Fruit fly (Drosophila melanogaster) whole organism, embryonic: Measurements from ENCODE around the gene CG10068.

Experiments used
- CG12299 ChIP-seq: fragments of 200-800 bp; sonication (Bioruptor generic); optimal IDR thresholded peaks from 2 replicates; lab custom pipeline; 2018; ENCODE audit warnings: missing biosample characterization, mild to moderate bottlenecking, missing genetic modification characterization
- CG12942 ChIP-seq: fragments of 200-800 bp; sonication (Bioruptor generic); optimal IDR thresholded peaks from 3 replicates; lab custom pipeline; 2016; ENCODE audit warnings: missing biosample characterization, missing genetic modification characterization
- CG14667 ChIP-seq: fragments of 200-800 bp; sonication (Bioruptor generic); IDR thresholded peaks from 2 replicates; pipeline ENCODE4 v1.3.6; 2022; ENCODE audit warnings: missing biosample characterization, missing genetic modification characterization
- CG17802 ChIP-seq: fragments of 200-800 bp; sonication (Bioruptor generic); optimal IDR thresholded peaks from 2 replicates; lab custom pipeline; 2018; ENCODE audit warnings: missing biosample characterization, mild to moderate bottlenecking, missing genetic modification characterization, moderate library complexity
- CG18262 ChIP-seq: fragments of 200-800 bp; optimal IDR thresholded peaks from 3 replicates; lab custom pipeline; 2019; ENCODE audit warnings: missing biosample characterization, mild to moderate bottlenecking, missing genetic modification characterization, moderate library complexity
- CG18599 ChIP-seq: fragments of 200-800 bp; sonication (Bioruptor generic); optimal IDR thresholded peaks from 3 replicates; lab custom pipeline; 2017; ENCODE audit warnings: missing biosample characterization, missing genetic modification characterization, mild to moderate bottlenecking, moderate library complexity, missing genetic modification reagents
- CG2889 ChIP-seq: fragments of 200-800 bp; sonication (Bioruptor generic); IDR thresholded peaks from 3 replicates; pipeline ENCODE4 v1.3.6; 2022; ENCODE audit warnings: missing biosample characterization, missing genetic modification characterization
- CG32772 ChIP-seq: fragments of 200-800 bp; sonication (Bioruptor generic); IDR thresholded peaks from 2 replicates; pipeline ENCODE4 v1.3.6; 2022; ENCODE audit warnings: missing biosample characterization, missing genetic modification characterization
- CG4360 ChIP-seq: fragments of 200-800 bp; sonication (Bioruptor generic); IDR thresholded peaks from 2 replicates; pipeline ENCODE4 v1.3.6; 2022; ENCODE audit warnings: missing biosample characterization, missing genetic modification characterization
- CG4617 ChIP-seq: fragments of 200-800 bp; sonication (Bioruptor generic); optimal IDR thresholded peaks from 3 replicates; lab custom pipeline; 2016; ENCODE audit warnings: missing biosample characterization, missing genetic modification characterization, borderline replicate concordance
- CG4707 ChIP-seq: fragments of 200-800 bp; sonication (Bioruptor generic); optimal IDR thresholded peaks from 2 replicates; lab custom pipeline; 2018; ENCODE audit warnings: missing biosample characterization, mild to moderate bottlenecking, missing genetic modification characterization, moderate library complexity
- CG7271 ChIP-seq: fragments of 200-800 bp; sonication (Bioruptor generic); optimal IDR thresholded peaks from 2 replicates; lab custom pipeline; 2018; ENCODE audit warnings: missing biosample characterization, mild to moderate bottlenecking, missing genetic modification characterization, moderate library complexity
- CG9932 ChIP-seq: fragments of 200-800 bp; sonication (Bioruptor generic); IDR thresholded peaks from 2 replicates; pipeline ENCODE4 v1.3.6; 2022; ENCODE audit warnings: missing biosample characterization, missing genetic modification characterization
- CkIIα-i1 ChIP-seq: fragments of 200-800 bp; sonication (Bioruptor generic); IDR thresholded peaks from 2 replicates; pipeline ENCODE4 v1.3.6; 2022; ENCODE audit warnings: missing biosample characterization, missing genetic modification characterization
- Doc2 ChIP-seq: fragments of 200-800 bp; sonication (Bioruptor generic); IDR thresholded peaks from 2 replicates; pipeline ENCODE4 v1.3.6; 2022; ENCODE audit warnings: missing biosample characterization, missing genetic modification characterization
- Ets65A ChIP-seq: fragments of 200-800 bp; sonication (Bioruptor generic); peaks from one replicate; lab custom pipeline; 2016; ENCODE audit warnings: missing biosample characterization, missing genetic modification characterization
- Hand ChIP-seq: fragments of 200-800 bp; sonication (Bioruptor generic); optimal IDR thresholded peaks from 2 replicates; lab custom pipeline; 2017; ENCODE audit warnings: mild to moderate bottlenecking, missing biosample characterization, missing genetic modification reagents, missing genetic modification characterization
- HmgD ChIP-seq: fragments of 200-800 bp; sonication (Bioruptor generic); optimal IDR thresholded peaks from 3 replicates; lab custom pipeline; 2016; ENCODE audit warnings: missing biosample characterization, missing genetic modification characterization
- MBD-R2 ChIP-seq: fragments of 200-800 bp; sonication (Bioruptor generic); IDR thresholded peaks from 2 replicates; pipeline ENCODE4 v1.3.6; 2022; ENCODE audit warnings: missing biosample characterization, missing genetic modification characterization
- Med ChIP-seq: fragments of 200-800 bp; sonication (Bioruptor generic); peaks from one replicate; lab custom pipeline; 2016; ENCODE audit warnings: missing biosample characterization, missing genetic modification characterization, mild to moderate bottlenecking, inconsistent platforms, moderate library complexity
- PHDP ChIP-seq: fragments of 200-800 bp; sonication (Bioruptor generic); optimal IDR thresholded peaks from 3 replicates; lab custom pipeline; 2018; ENCODE audit warnings: missing biosample characterization, mild to moderate bottlenecking, missing genetic modification characterization, moderate library complexity
- Ravus ChIP-seq: fragments of 200-800 bp; sonication (Bioruptor generic); IDR thresholded peaks from 2 replicates; pipeline ENCODE4 v1.3.6; 2022; ENCODE audit warnings: missing biosample characterization, missing genetic modification characterization
- Sox102F ChIP-seq: fragments of 200-800 bp; sonication (Bioruptor generic); optimal IDR thresholded peaks from 2 replicates; lab custom pipeline; 2018; ENCODE audit warnings: missing biosample characterization, mild to moderate bottlenecking, missing genetic modification characterization, moderate library complexity
- YL-1 ChIP-seq: fragments of 200-800 bp; sonication (Bioruptor generic); optimal IDR thresholded peaks from 3 replicates; lab custom pipeline; 2017; ENCODE audit warnings: missing biosample characterization, mild to moderate bottlenecking, missing genetic modification characterization
- ac ChIP-seq: fragments of 200-800 bp; sonication (Bioruptor generic); optimal IDR thresholded peaks from 3 replicates; lab custom pipeline; 2017; ENCODE audit warnings: missing biosample characterization, mild to moderate bottlenecking, missing genetic modification characterization
- ash1 ChIP-seq: fragments of 200-800 bp; sonication (Bioruptor generic); optimal IDR thresholded peaks from 2 replicates; lab custom pipeline; 2018; ENCODE audit warnings: missing biosample characterization, mild to moderate bottlenecking, missing genetic modification characterization
- dati ChIP-seq: fragments of 200-800 bp; sonication (Bioruptor generic); IDR thresholded peaks from 2 replicates; pipeline ENCODE4 v1.3.6; 2022; ENCODE audit warnings: missing biosample characterization, missing genetic modification characterization
- gem ChIP-seq: fragments of 200-800 bp; sonication (Bioruptor generic); optimal IDR thresholded peaks from 2 replicates; lab custom pipeline; 2019; ENCODE audit warnings: missing biosample characterization, mild to moderate bottlenecking, missing genetic modification characterization, moderate library complexity
- gt ChIP-seq: fragments of 200-800 bp; sonication (Bioruptor generic); IDR thresholded peaks from 2 replicates; pipeline ENCODE4 v1.3.6; 2022; ENCODE audit warnings: missing biosample characterization, missing genetic modification characterization
- h ChIP-seq: fragments of >200 bp; optimal IDR thresholded peaks from 2 replicates; lab custom pipeline; 2017
- hth ChIP-seq: fragments of >200 bp; optimal IDR thresholded peaks from 2 replicates; lab custom pipeline; 2017; ENCODE audit warnings: inconsistent platforms
- inv ChIP-seq: fragments of 200-800 bp; sonication (Bioruptor generic); IDR thresholded peaks from 2 replicates; pipeline ENCODE4 v1.3.6; 2022; ENCODE audit warnings: missing biosample characterization, missing genetic modification characterization; ENCODE audit not compliant: partially characterized antibody
- pfk ChIP-seq: fragments of 200-800 bp; sonication (Bioruptor generic); optimal IDR thresholded peaks from 2 replicates; lab custom pipeline; 2018; ENCODE audit warnings: missing biosample characterization, mild to moderate bottlenecking, missing genetic modification characterization, moderate library complexity
- rib ChIP-seq: fragments of 200-800 bp; sonication (Bioruptor generic); IDR thresholded peaks from 2 replicates; pipeline ENCODE4 v1.3.6; 2022; ENCODE audit warnings: missing biosample characterization, missing genetic modification characterization
- ro ChIP-seq: fragments of 200-800 bp; sonication (Bioruptor generic); IDR thresholded peaks from 2 replicates; pipeline ENCODE4 v1.3.6; 2022; ENCODE audit warnings: missing biosample characterization, missing genetic modification characterization
- row ChIP-seq: fragments of 200-800 bp; sonication (Bioruptor generic); IDR thresholded peaks from 3 replicates; pipeline ENCODE4 v1.3.6; 2022; ENCODE audit warnings: missing biosample characterization, missing genetic modification characterization
- tna ChIP-seq: fragments of 200-800 bp; sonication (Bioruptor generic); IDR thresholded peaks from 2 replicates; pipeline ENCODE4 v1.3.6; 2022; ENCODE audit warnings: missing biosample characterization, missing genetic modification characterization; ENCODE audit not compliant: partially characterized antibody
- trem ChIP-seq: fragments of 200-800 bp; optimal IDR thresholded peaks from 3 replicates; lab custom pipeline; 2019; ENCODE audit warnings: missing biosample characterization, mild to moderate bottlenecking, missing genetic modification characterization, moderate library complexity
- trh ChIP-seq: fragments of 200-800 bp; sonication (Bioruptor generic); optimal IDR thresholded peaks from 2 replicates; lab custom pipeline; 2016; ENCODE audit warnings: missing biosample characterization, missing genetic modification characterization
- tx ChIP-seq: fragments of 200-800 bp; sonication (Bioruptor generic); optimal IDR thresholded peaks from 2 replicates; lab custom pipeline; 2016; ENCODE audit warnings: missing biosample characterization, missing genetic modification characterization
- unpg ChIP-seq: fragments of 200-800 bp; sonication (Bioruptor generic); optimal IDR thresholded peaks from 3 replicates; lab custom pipeline; 2018; ENCODE audit warnings: missing biosample characterization, mild to moderate bottlenecking, missing genetic modification characterization, moderate library complexity
- vvl ChIP-seq: fragments of 200-800 bp; sonication (Bioruptor generic); IDR thresholded peaks from 2 replicates; pipeline ENCODE4 v1.3.6; 2022; ENCODE audit warnings: missing biosample characterization, missing genetic modification characterization
- z ChIP-seq: fragments of 200-800 bp; sonication (Bioruptor generic); IDR thresholded peaks from 3 replicates; pipeline ENCODE4 v1.3.6; 2022; ENCODE audit warnings: missing biosample characterization, missing genetic modification characterization
- zfh1 ChIP-seq: fragments of 200-800 bp; sonication (Bioruptor generic); IDR thresholded peaks from 3 replicates; pipeline ENCODE4 v1.3.6; 2022; ENCODE audit warnings: missing biosample characterization, missing genetic modification characterization

Gene CG10068

DNA sequence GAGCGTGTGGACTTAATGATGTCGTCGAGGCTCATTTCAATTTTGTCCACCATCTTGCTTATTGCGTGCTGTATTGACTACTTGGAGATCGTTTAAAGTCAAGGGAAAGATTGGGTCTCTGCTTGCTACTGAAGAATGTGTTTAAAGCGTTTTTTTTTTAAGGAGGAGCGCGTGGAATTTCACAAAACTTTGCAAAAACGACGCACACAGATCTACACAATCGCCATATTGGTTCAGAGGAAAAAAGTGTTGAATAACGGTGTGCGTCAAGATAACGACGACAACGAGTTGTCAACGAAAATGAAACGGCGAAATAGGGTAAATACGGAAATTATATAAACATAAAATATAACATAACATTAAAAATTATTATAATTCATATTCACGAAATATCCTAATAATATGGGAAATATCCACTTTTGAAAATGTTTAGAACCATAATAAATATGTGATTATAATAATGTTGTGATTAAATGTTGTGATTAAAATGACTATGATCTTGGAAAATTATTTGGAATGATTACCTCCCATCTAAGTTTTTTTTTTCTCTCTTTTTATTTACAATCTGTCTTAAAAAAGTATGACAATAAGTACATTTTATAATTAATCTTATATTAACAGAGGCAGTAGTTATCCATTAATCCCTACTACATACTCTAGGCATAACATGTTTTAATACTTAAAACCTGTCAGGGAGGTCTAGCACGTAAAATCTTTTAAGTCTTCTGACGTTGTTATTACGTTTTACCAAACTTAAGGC, 47.5 kb downstream of the CG10068 start, which contains the start of gene Ref1 (continued):
- TF ChIP-seq CG14667 (GFP tag; lab: Robert Waterston, UW) (no peak), row (GFP tag; lab: Robert Waterston, UW) (peak; percentile 77), hth (no peak), ro (GFP tag; lab: Robert Waterston, UW) (no peak), dati (GFP tag; lab: Robert Waterston, UW) (no peak), MBD-R2 (peak; percentile 39; the same call in 1 of the 2 replicates), z (no peak), CG32772 (GFP tag; lab: Robert Waterston, UW) (no peak), CkIIα-i1 (GFP tag; lab: Robert Waterston, UW) (no peak), ash1 (GFP tag; lab: Kevin White, UChicago) (no peak), CG12942 (GFP tag; lab: Kevin White, UChicago) (no peak), Ravus (GFP tag; lab: Robert Waterston, UW) (no peak), CG4617 (peak; percentile 78), CG17802 (peak; percentile 91), trem (tag; lab: Kevin White, UChicago) (peak; percentile 7), HmgD (GFP tag; lab: Kevin White, UChicago) (no peak), gt (no peak), Doc2 (GFP tag; lab: Robert Waterston, UW) (no peak), YL-1 (GFP tag; lab: Kevin White, UChicago) (peak; percentile 93), CG2889 (GFP tag; lab: Robert Waterston, UW) (no peak)

DNA sequence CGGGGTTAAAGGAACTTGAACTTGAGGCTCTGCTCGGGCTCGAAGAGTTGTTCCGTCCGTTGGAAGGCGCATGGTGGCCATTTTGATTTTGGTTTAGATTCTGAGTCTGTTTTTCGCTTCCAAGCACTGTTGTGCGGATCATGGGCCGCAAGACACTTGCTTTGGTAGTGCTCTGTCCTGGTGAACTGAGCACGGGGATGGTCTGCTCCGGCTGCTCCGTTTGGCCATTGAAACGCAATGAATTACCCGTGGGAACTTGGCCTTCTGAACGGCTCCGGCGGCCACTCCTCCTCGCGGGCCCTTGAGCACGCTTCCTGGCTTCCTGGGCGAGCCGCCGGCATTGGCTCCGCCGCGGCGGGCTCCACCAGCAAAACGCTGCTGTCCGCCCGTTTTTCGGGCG, 48.1 kb downstream of the CG10068 start:
- no peak for TF ChIP-seq CG7271 (tag; lab: Kevin White, UChicago)
- 0 out of 2 replicates have a peak, but pooled peaks have one; percentile 34 for TF ChIP-seq tna (GFP tag; lab: Robert Waterston, UW)
- peak; percentile 20; the same call in 1 of the 2 replicates for TF ChIP-seq inv
- TF ChIP-seq ac = no peak
- peak; percentile 81 for TF ChIP-seq Ets65A (GFP tag; lab: Kevin White, UChicago)
- TF ChIP-seq Med (GFP tag; lab: Kevin White, UChicago) = peak; percentile 60
- TF ChIP-seq CG32772 (GFP tag; lab: Robert Waterston, UW) = 0 out of 2 replicates have a peak, but pooled peaks have one; percentile 25
- TF ChIP-seq CG18262 (tag; lab: Kevin White, UChicago) = no peak
- TF ChIP-seq rib = 0 out of 2 replicates have a peak, but pooled peaks have one; percentile 56
- TF ChIP-seq h = peak; percentile 26
- TF ChIP-seq, all 482 proteins: peak for 7

DNA sequence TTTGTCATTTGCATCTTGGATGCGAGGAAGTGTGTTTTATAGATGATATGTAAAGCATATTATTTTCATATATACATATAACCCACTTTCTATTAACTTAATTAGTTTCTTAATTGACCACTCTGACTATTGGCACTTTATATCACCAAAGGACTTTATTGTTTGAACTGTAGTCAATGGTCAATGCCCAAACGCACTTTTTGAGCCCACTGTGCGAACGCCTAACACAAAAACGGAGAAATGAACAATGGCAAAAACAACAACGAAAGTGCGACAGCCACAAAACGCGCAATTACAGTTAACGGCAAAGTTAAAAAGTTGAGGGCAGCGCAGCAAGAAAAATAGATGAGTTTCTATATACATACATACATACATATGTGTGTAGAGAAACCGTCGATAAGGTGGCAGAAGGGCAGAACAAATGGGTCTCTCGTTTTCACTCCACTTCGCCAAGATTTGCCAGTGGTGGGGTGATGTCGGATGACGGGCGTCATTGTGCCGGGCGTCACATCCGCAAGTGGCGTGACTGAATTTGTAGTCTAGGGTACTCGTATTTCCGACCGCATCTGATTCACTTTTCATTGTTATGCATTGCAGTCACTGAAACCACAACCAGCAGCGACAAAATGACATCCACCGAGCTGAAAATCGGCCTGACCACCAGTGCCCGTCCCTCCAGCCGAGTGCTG, 51.4 kb downstream of the CG10068 start:
- TF ChIP-seq Sox102F (GFP tag; lab: Kevin White, UChicago) = no peak
- 0 out of 3 replicates have a peak, but pooled peaks have one; percentile 23 for TF ChIP-seq zfh1 (GFP tag; lab: Robert Waterston, UW)
- TF ChIP-seq unpg (GFP tag; lab: Kevin White, UChicago) = peak; percentile 14
- no peak for TF ChIP-seq trh (GFP tag; lab: Kevin White, UChicago)
- no peak for TF ChIP-seq CG9932 (GFP tag; lab: Robert Waterston, UW)
- TF ChIP-seq CG12299 (tag; lab: Kevin White, UChicago) = no peak
- peak; percentile 24 for TF ChIP-seq pfk (GFP tag; lab: Kevin White, UChicago)
- TF ChIP-seq vvl (GFP tag; lab: Robert Waterston, UW) = no peak
- TF ChIP-seq Med (GFP tag; lab: Kevin White, UChicago) = peak; percentile 80
- TF ChIP-seq CG18599 (GFP tag; lab: Kevin White, UChicago) = peak; percentile 9
- TF ChIP-seq CG4707 = peak; percentile 89
- TF ChIP-seq tx (GFP tag; lab: Kevin White, UChicago) = no peak
- TF ChIP-seq Hand (GFP tag; lab: Kevin White, UChicago) = peak; percentile 44
- peak; percentile 21 for TF ChIP-seq PHDP (tag; lab: Kevin White, UChicago)
- 0 out of 2 replicates have a peak, but pooled peaks have one; percentile 14 for TF ChIP-seq CG4360 (GFP tag; lab: Robert Waterston, UW)
- TF ChIP-seq gem = peak; percentile 23
